Fruit fly (Drosophila melanogaster) whole organism, embryonic: ENCODE results near the gene IRSp53.

Experiments
- Adf1 ChIP-seq: fragments of 200-800 bp; sonication (Bioruptor generic); IDR thresholded peaks from 2 replicates; pipeline ENCODE4 v1.3.6; 2022; ENCODE audit warnings: missing biosample characterization, missing genetic modification characterization
- BEAF-32 ChIP-seq: fragments of 200-800 bp; sonication (Bioruptor generic); optimal IDR thresholded peaks from 3 replicates; lab custom pipeline; 2017; ENCODE audit warnings: missing biosample characterization, missing genetic modification characterization, mild to moderate bottlenecking, moderate library complexity, missing genetic modification reagents
- CG11247 ChIP-seq: fragments of 200-800 bp; sonication (Bioruptor generic); IDR thresholded peaks from 2 replicates; pipeline ENCODE4 v1.3.6; 2022; ENCODE audit warnings: missing biosample characterization, missing genetic modification characterization
- CG11456 ChIP-seq: fragments of 200-800 bp; sonication (Bioruptor generic); IDR thresholded peaks from 3 replicates; pipeline ENCODE4 v1.3.6; 2022; ENCODE audit warnings: missing biosample characterization, missing genetic modification characterization
- CG11696 ChIP-seq: fragments of 200-800 bp; sonication (Bioruptor generic); IDR thresholded peaks from 2 replicates; pipeline ENCODE4 v1.3.6; 2022; ENCODE audit warnings: missing biosample characterization, missing genetic modification characterization
- CG12219 ChIP-seq: fragments of 200-800 bp; sonication (Bioruptor generic); optimal IDR thresholded peaks from 3 replicates; lab custom pipeline; 2018; ENCODE audit warnings: missing biosample characterization, mild to moderate bottlenecking, missing genetic modification characterization
- CG15601 ChIP-seq: fragments of 200-800 bp; sonication (Bioruptor generic); optimal IDR thresholded peaks from 3 replicates; lab custom pipeline; 2019; ENCODE audit warnings: missing biosample characterization, mild to moderate bottlenecking, missing genetic modification characterization, moderate library complexity
- CG17361 ChIP-seq: fragments of 200-800 bp; sonication (Bioruptor generic); IDR thresholded peaks from 3 replicates; pipeline ENCODE4 v1.3.6; 2022; ENCODE audit warnings: missing biosample characterization, missing genetic modification characterization
- CG17612 ChIP-seq: fragments of 200-800 bp; sonication (Bioruptor generic); IDR thresholded peaks from 2 replicates; pipeline ENCODE4 v1.3.6; 2022; ENCODE audit warnings: missing biosample characterization, missing genetic modification characterization
- CG17802 ChIP-seq: fragments of 200-800 bp; sonication (Bioruptor generic); optimal IDR thresholded peaks from 2 replicates; lab custom pipeline; 2018; ENCODE audit warnings: missing biosample characterization, mild to moderate bottlenecking, missing genetic modification characterization, moderate library complexity
- CG18619 ChIP-seq: fragments of 200-800 bp; sonication (Bioruptor generic); optimal IDR thresholded peaks from 3 replicates; lab custom pipeline; 2017; ENCODE audit warnings: missing biosample characterization, mild to moderate bottlenecking, missing genetic modification characterization
- CG31441 ChIP-seq: fragments of 200-800 bp; sonication (Bioruptor generic); IDR thresholded peaks from 2 replicates; pipeline ENCODE4 v1.3.6; 2022; ENCODE audit warnings: missing biosample characterization, missing genetic modification characterization
- CG4360 ChIP-seq: fragments of 200-800 bp; sonication (Bioruptor generic); IDR thresholded peaks from 2 replicates; pipeline ENCODE4 v1.3.6; 2022; ENCODE audit warnings: missing biosample characterization, missing genetic modification characterization
- CG6765 ChIP-seq: fragments of 200-800 bp; sonication (Bioruptor generic); optimal IDR thresholded peaks from 3 replicates; lab custom pipeline; 2017; ENCODE audit warnings: missing biosample characterization, mild to moderate bottlenecking, missing genetic modification characterization
- CG7928 ChIP-seq: fragments of 200-800 bp; sonication (Bioruptor generic); optimal IDR thresholded peaks from 2 replicates; lab custom pipeline; 2017; ENCODE audit warnings: missing biosample characterization, mild to moderate bottlenecking, missing genetic modification characterization
- CG7987 ChIP-seq: fragments of 200-800 bp; sonication (Bioruptor generic); optimal IDR thresholded peaks from 2 replicates; lab custom pipeline; 2018; ENCODE audit warnings: missing biosample characterization, mild to moderate bottlenecking, missing genetic modification characterization, moderate library complexity
- CG9932 ChIP-seq: fragments of 200-800 bp; sonication (Bioruptor generic); IDR thresholded peaks from 2 replicates; pipeline ENCODE4 v1.3.6; 2022; ENCODE audit warnings: missing biosample characterization, missing genetic modification characterization
- Camta ChIP-seq: fragments of 200-800 bp; sonication (Bioruptor generic); optimal IDR thresholded peaks from 2 replicates; lab custom pipeline; 2016; ENCODE audit warnings: missing biosample characterization, missing genetic modification characterization
- Dfd ChIP-seq, 2 experiments: fragments of >200 bp; optimal IDR thresholded peaks; 2 replicates each; lab custom pipeline; 2017; ENCODE audit warnings: missing biosample characterization in 2 of 2, missing genetic modification characterization in 2 of 2
- E2f2 ChIP-seq: fragments of 200-800 bp; sonication (Bioruptor generic); IDR thresholded peaks from 2 replicates; pipeline ENCODE4 v1.3.6; 2022; ENCODE audit warnings: missing biosample characterization, missing genetic modification characterization
- Fer1 ChIP-seq: fragments of 200-800 bp; sonication (Bioruptor generic); optimal IDR thresholded peaks from 2 replicates; lab custom pipeline; 2017; ENCODE audit warnings: missing biosample characterization, mild to moderate bottlenecking, missing genetic modification characterization
- Jarid2 ChIP-seq: fragments of 200-800 bp; sonication (Bioruptor generic); optimal IDR thresholded peaks from 3 replicates; lab custom pipeline; 2017; ENCODE audit warnings: mild to moderate bottlenecking, missing biosample characterization, missing genetic modification reagents, missing genetic modification characterization
- Lpt ChIP-seq: fragments of >200 bp; optimal IDR thresholded peaks from 2 replicates; lab custom pipeline; 2018; ENCODE audit warnings: missing biosample characterization, missing genetic modification characterization
- Mrtf ChIP-seq: fragments of 200-800 bp; sonication (Bioruptor generic); IDR thresholded peaks from 3 replicates; pipeline ENCODE4 v1.3.6; 2022; ENCODE audit warnings: missing biosample characterization, missing genetic modification characterization
- Nf-YA ChIP-seq: fragments of 200-800 bp; sonication (Bioruptor generic); IDR thresholded peaks from 2 replicates; pipeline ENCODE4 v1.3.6; 2022; ENCODE audit warnings: missing biosample characterization, missing genetic modification characterization
- Sox100B ChIP-seq: fragments of 200-800 bp; sonication (Bioruptor generic); optimal IDR thresholded peaks from 3 replicates; lab custom pipeline; 2018; ENCODE audit warnings: missing biosample characterization, mild to moderate bottlenecking, missing genetic modification characterization
- Sox102F ChIP-seq: fragments of 200-800 bp; sonication (Bioruptor generic); optimal IDR thresholded peaks from 2 replicates; lab custom pipeline; 2018; ENCODE audit warnings: missing biosample characterization, mild to moderate bottlenecking, missing genetic modification characterization, moderate library complexity
- Spps ChIP-seq: fragments of 200-800 bp; sonication (Bioruptor generic); optimal IDR thresholded peaks from 2 replicates; lab custom pipeline; 2018; ENCODE audit warnings: missing biosample characterization, mild to moderate bottlenecking, missing genetic modification characterization
- Xbp1 ChIP-seq: fragments of 200-800 bp; sonication (Bioruptor generic); optimal IDR thresholded peaks from 3 replicates; lab custom pipeline; 2016; ENCODE audit warnings: missing biosample characterization, mild to moderate bottlenecking, missing genetic modification characterization
- ase ChIP-seq: fragments of 200-800 bp; sonication (Bioruptor generic); IDR thresholded peaks from 3 replicates; pipeline ENCODE4 v1.3.6; 2022; ENCODE audit warnings: missing biosample characterization, missing genetic modification characterization
- ato ChIP-seq: fragments of 200-800 bp; sonication (Bioruptor generic); IDR thresholded peaks from 2 replicates; pipeline ENCODE4 v1.3.6; 2022; ENCODE audit warnings: missing biosample characterization, missing genetic modification characterization; ENCODE audit not compliant: partially characterized antibody
- bsh ChIP-seq, 2 experiments: fragments of 200-800 bp; sonication (Bioruptor generic); optimal IDR thresholded peaks; 2 replicates each; lab custom pipeline; 2017 to 2018; ENCODE audit warnings: mild to moderate bottlenecking in 2 of 2, missing biosample characterization in 2 of 2, missing genetic modification characterization in 2 of 2, moderate library complexity in 1 of 2
- crp ChIP-seq, 2 experiments: fragments of 200-800 bp; sonication (Bioruptor generic); optimal IDR thresholded peaks; 2 replicates in 1 of 2; 3 replicates in 1 of 2; lab custom pipeline; 2017; ENCODE audit warnings: missing biosample characterization in 2 of 2, missing genetic modification characterization in 2 of 2, mild to moderate bottlenecking in 1 of 2, moderate library complexity in 1 of 2
- da ChIP-seq: fragments of 200-800 bp; sonication (Bioruptor generic); optimal IDR thresholded peaks from 2 replicates; lab custom pipeline; 2016; ENCODE audit warnings: missing biosample characterization, missing genetic modification characterization
- ems ChIP-seq: fragments of 200-800 bp; sonication (Bioruptor generic); optimal IDR thresholded peaks from 3 replicates; lab custom pipeline; 2016; ENCODE audit warnings: missing biosample characterization, missing genetic modification characterization
- fd64A ChIP-seq: fragments of 200-800 bp; sonication (Bioruptor generic); optimal IDR thresholded peaks from 3 replicates; lab custom pipeline; 2018; ENCODE audit warnings: missing biosample characterization, mild to moderate bottlenecking, missing genetic modification characterization
- gcm2 ChIP-seq: fragments of 200-800 bp; sonication (Bioruptor generic); optimal IDR thresholded peaks from 2 replicates; lab custom pipeline; 2016; ENCODE audit warnings: missing biosample characterization, missing genetic modification characterization
- gem ChIP-seq: fragments of 200-800 bp; sonication (Bioruptor generic); optimal IDR thresholded peaks from 2 replicates; lab custom pipeline; 2019; ENCODE audit warnings: missing biosample characterization, mild to moderate bottlenecking, missing genetic modification characterization, moderate library complexity
- ken ChIP-seq: fragments of 200-800 bp; sonication (Bioruptor generic); IDR thresholded peaks from 3 replicates; pipeline ENCODE4 v1.3.6; 2022; ENCODE audit warnings: missing biosample characterization, missing genetic modification characterization
- nerfin-2 ChIP-seq: fragments of 200-800 bp; sonication (Bioruptor generic); IDR thresholded peaks from 2 replicates; pipeline ENCODE4 v1.3.6; 2022; ENCODE audit warnings: missing biosample characterization, missing genetic modification characterization; ENCODE audit not compliant: partially characterized antibody
- onecut ChIP-seq: fragments of 200-800 bp; sonication (Bioruptor generic); IDR thresholded peaks from 2 replicates; pipeline ENCODE4 v1.3.6; 2022; ENCODE audit warnings: missing biosample characterization, missing genetic modification characterization
- pfk ChIP-seq: fragments of 200-800 bp; sonication (Bioruptor generic); optimal IDR thresholded peaks from 2 replicates; lab custom pipeline; 2018; ENCODE audit warnings: missing biosample characterization, mild to moderate bottlenecking, missing genetic modification characterization, moderate library complexity
- psq ChIP-seq: fragments of 200-800 bp; sonication (Bioruptor generic); optimal IDR thresholded peaks from 2 replicates; lab custom pipeline; 2017; ENCODE audit warnings: missing biosample characterization, missing genetic modification characterization
- seq ChIP-seq: fragments of 200-800 bp; sonication (Bioruptor generic); IDR thresholded peaks from 2 replicates; pipeline ENCODE4 v1.3.6; 2022; ENCODE audit warnings: missing biosample characterization, missing genetic modification characterization
- shn ChIP-seq: fragments of 200-800 bp; sonication (Bioruptor generic); optimal IDR thresholded peaks from 3 replicates; lab custom pipeline; 2016; ENCODE audit warnings: missing biosample characterization, missing genetic modification characterization
- sima ChIP-seq: fragments of 200-800 bp; sonication (Bioruptor generic); optimal IDR thresholded peaks from 2 replicates; lab custom pipeline; 2016; ENCODE audit warnings: missing biosample characterization, missing genetic modification characterization
- slou ChIP-seq: fragments of 200-800 bp; sonication (Bioruptor generic); optimal IDR thresholded peaks from 3 replicates; lab custom pipeline; 2016; ENCODE audit warnings: missing biosample characterization, missing genetic modification characterization
- sqz ChIP-seq: fragments of 200-800 bp; sonication (Bioruptor generic); optimal IDR thresholded peaks from 3 replicates; lab custom pipeline; 2018; ENCODE audit warnings: missing biosample characterization, mild to moderate bottlenecking, missing genetic modification characterization
- wek ChIP-seq: fragments of 200-800 bp; sonication (Bioruptor generic); optimal IDR thresholded peaks from 3 replicates; lab custom pipeline; 2018; ENCODE audit warnings: missing biosample characterization, mild to moderate bottlenecking, missing genetic modification characterization, moderate library complexity
- zfh2 ChIP-seq: fragments of 200-800 bp; sonication (Bioruptor generic); optimal IDR thresholded peaks from 2 replicates; lab custom pipeline; 2016; ENCODE audit warnings: missing biosample characterization, missing genetic modification characterization

IRSp53 gene

DNA sequence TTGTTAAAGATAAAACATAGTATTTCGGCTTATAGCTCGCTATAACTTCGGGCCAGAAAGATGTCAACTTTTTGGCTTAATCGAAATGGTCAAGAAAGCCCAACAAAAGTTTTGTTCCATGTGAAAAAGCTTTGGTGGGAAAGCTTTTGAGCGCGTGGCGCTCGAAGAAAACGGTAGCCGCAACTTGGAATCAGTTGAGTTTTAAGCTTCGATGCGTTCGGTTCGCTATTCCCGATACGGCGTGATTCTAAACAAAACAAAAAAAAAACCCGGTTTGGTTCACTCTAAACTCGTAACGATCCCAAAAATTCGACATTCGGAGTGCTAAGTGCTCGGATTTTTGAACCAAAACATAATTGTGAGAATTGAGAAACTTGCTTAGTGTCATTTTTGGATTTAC lies at the start of gene IRSp53 (continued):
- peak; percentile 37 for TF ChIP-seq sqz
- no peak for TF ChIP-seq wek (GFP tag; lab: Kevin White, UChicago)
- no peak for TF ChIP-seq gcm2
- no peak for TF ChIP-seq CG17802 (tag; lab: Kevin White, UChicago)
- TF ChIP-seq CG18619 (GFP tag; lab: Kevin White, UChicago), result no peak
- TF ChIP-seq Nf-YA, result no peak
- TF ChIP-seq CG31441 (GFP tag; lab: Robert Waterston, UW), result no peak
- TF ChIP-seq psq (GFP tag; lab: Kevin White, UChicago), result no peak
- no peak for TF ChIP-seq Xbp1
- no peak for TF ChIP-seq da
- TF ChIP-seq ken (GFP tag; lab: Robert Waterston, UW), result no peak
- no peak for TF ChIP-seq bsh (GFP tag; optimal IDR thresholded peaks at IDR 0.05; lab: Kevin White, UChicago)
- peak; percentile 51; the same call in 1 of the 2 replicates for TF ChIP-seq ato (GFP tag; lab: Robert Waterston, UW)
- no peak for TF ChIP-seq sima (GFP tag; lab: Kevin White, UChicago)
- no peak for TF ChIP-seq CG4360 (GFP tag; lab: Robert Waterston, UW)
- no peak for TF ChIP-seq CG11456 (GFP tag; lab: Robert Waterston, UW)
- peak; percentile 79 for TF ChIP-seq Jarid2 (GFP tag; lab: Kevin White, UChicago)
- no peak for TF ChIP-seq E2f2
- TF ChIP-seq onecut (GFP tag; lab: Robert Waterston, UW), result no peak
- no peak for TF ChIP-seq CG17612 (GFP tag; lab: Robert Waterston, UW)
- peak; percentile 1 for TF ChIP-seq CG7987
- TF ChIP-seq, all 482 proteins: peak for 14

DNA sequence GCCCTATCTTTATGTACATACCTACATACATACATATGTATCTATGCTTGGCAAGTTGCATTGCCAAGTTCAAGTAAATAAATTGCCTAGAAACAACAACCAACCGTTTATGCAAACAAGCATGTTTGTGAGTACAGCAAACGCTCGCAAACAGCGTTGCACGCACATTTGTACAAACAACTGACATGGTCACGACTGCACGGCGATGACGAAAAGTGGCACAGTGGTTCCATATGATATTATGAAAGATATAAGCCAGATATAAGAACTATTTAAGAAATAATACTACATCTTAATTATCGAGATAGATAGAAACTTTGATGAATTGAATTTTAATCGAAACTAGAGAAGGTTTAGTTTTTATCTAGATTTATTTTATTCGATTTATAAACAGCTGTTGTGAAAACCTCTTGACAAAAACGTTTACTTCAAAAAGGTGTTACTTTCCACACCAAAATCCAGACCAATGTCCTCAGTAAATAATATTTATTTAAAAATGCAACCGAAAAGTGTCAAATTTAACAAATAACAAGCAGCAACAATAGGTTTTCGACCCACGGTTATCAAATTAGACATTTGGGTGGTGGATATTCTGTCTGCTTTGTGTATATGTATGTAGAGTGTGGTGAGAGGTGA lies 45.9 kb upstream of the IRSp53 start:
- no peak for TF ChIP-seq BEAF-32 (GFP tag; lab: Kevin White, UChicago)
- TF ChIP-seq shn (GFP tag; lab: Kevin White, UChicago), result peak; percentile 67
- peak; percentile 45 for TF ChIP-seq fd64A
- TF ChIP-seq zfh2 (GFP tag; lab: Kevin White, UChicago), result peak; percentile 46
- peak; percentile 89 for TF ChIP-seq Camta (GFP tag; lab: Kevin White, UChicago)
- peak; percentile 53 for TF ChIP-seq Spps (tag; lab: Kevin White, UChicago)
- peak; percentile 98 for TF ChIP-seq CG17361
- peak; percentile 91 for TF ChIP-seq Fer1 (GFP tag; lab: Kevin White, UChicago)
- peak; percentile 27 to 62 for TF ChIP-seq crp (GFP tag; optimal IDR thresholded peaks at IDR 0.05; lab: Kevin White, UChicago)
- peak; percentile 85 for TF ChIP-seq CG12219 (GFP tag; lab: Kevin White, UChicago)
- peak; percentile 96 for TF ChIP-seq gem
- TF ChIP-seq Mrtf (GFP tag; lab: Robert Waterston, UW), result peak; percentile 53; the same call in 1 of the 3 replicates
- TF ChIP-seq CG15601 (tag; lab: Kevin White, UChicago), result peak; percentile 88
- peak; percentile 58; the same call in 1 of the 2 replicates for TF ChIP-seq CG11247 (GFP tag; lab: Robert Waterston, UW)
- TF ChIP-seq ase (GFP tag; lab: Robert Waterston, UW), result peak; percentile 43
- TF ChIP-seq Dfd (GFP tag; optimal IDR thresholded peaks at IDR 0.05; lab: Kevin White, UChicago), result no peak
- TF ChIP-seq nerfin-2 (GFP tag; lab: Robert Waterston, UW), result no peak
- TF ChIP-seq pfk, result peak; percentile 30
- peak; percentile 46 for TF ChIP-seq CG11696 (GFP tag; lab: Robert Waterston, UW)
- TF ChIP-seq slou, result peak; percentile 40
- peak; percentile 75 for TF ChIP-seq Jarid2 (GFP tag; lab: Kevin White, UChicago)
- TF ChIP-seq seq, result peak; percentile 85
- TF ChIP-seq CG9932 (GFP tag; lab: Robert Waterston, UW), result peak; percentile 41; the same call in 1 of the 2 replicates
- no peak for TF ChIP-seq Lpt (GFP tag; lab: Kevin White, UChicago)
- TF ChIP-seq Adf1 (GFP tag; lab: Robert Waterston, UW), result peak; percentile 51
- peak; percentile 14 for TF ChIP-seq CG7928 (GFP tag; lab: Kevin White, UChicago)
- TF ChIP-seq ems (GFP tag; lab: Kevin White, UChicago), result peak; percentile 87
- TF ChIP-seq Sox102F, result peak; percentile 93
- TF ChIP-seq Sox100B (GFP tag; lab: Kevin White, UChicago), result peak; percentile 97
- TF ChIP-seq CG6765 (GFP tag; lab: Kevin White, UChicago), result peak; percentile 68
